Fruit fly (Drosophila melanogaster) whole organism, embryonic: Measurements from ENCODE around the gene Ice2.

Experiments
- B-H1 ChIP-seq: fragments of 200-800 bp; sonication (Bioruptor generic); IDR thresholded peaks from 3 replicates; pipeline ENCODE4 v1.3.6; 2022; ENCODE audit warnings: missing biosample characterization, missing genetic modification characterization
- Bgb ChIP-seq: fragments of 200-800 bp; sonication (Bioruptor generic); IDR thresholded peaks from 2 replicates; pipeline ENCODE4 v1.3.6; 2022; ENCODE audit warnings: missing biosample characterization, missing genetic modification characterization; ENCODE audit not compliant: partially characterized antibody
- BtbVII ChIP-seq: fragments of 200-800 bp; sonication (Bioruptor generic); optimal IDR thresholded peaks from 3 replicates; lab custom pipeline; 2017; ENCODE audit warnings: missing biosample characterization, mild to moderate bottlenecking, missing genetic modification characterization
- CG10147 ChIP-seq: fragments of 200-800 bp; sonication (Bioruptor generic); optimal IDR thresholded peaks from 2 replicates; lab custom pipeline; 2019; ENCODE audit warnings: missing biosample characterization, mild to moderate bottlenecking, missing genetic modification characterization, moderate library complexity
- CG10979 ChIP-seq: fragments of 200-800 bp; sonication (Bioruptor generic); optimal IDR thresholded peaks from 2 replicates; lab custom pipeline; 2018; ENCODE audit warnings: missing biosample characterization, mild to moderate bottlenecking, missing genetic modification characterization, moderate library complexity
- CG11560 ChIP-seq: fragments of 200-800 bp; sonication (Bioruptor generic); IDR thresholded peaks from 3 replicates; pipeline ENCODE4 v1.3.6; 2022; ENCODE audit warnings: missing biosample characterization, missing genetic modification characterization
- CG14710 ChIP-seq: fragments of 200-800 bp; sonication (Bioruptor generic); optimal IDR thresholded peaks from 3 replicates; lab custom pipeline; 2019; ENCODE audit warnings: missing biosample characterization, mild to moderate bottlenecking, missing genetic modification characterization, moderate library complexity
- CG15601 ChIP-seq: fragments of 200-800 bp; sonication (Bioruptor generic); optimal IDR thresholded peaks from 3 replicates; lab custom pipeline; 2019; ENCODE audit warnings: missing biosample characterization, mild to moderate bottlenecking, missing genetic modification characterization, moderate library complexity
- CG2116 ChIP-seq: fragments of 200-800 bp; sonication (Bioruptor generic); optimal IDR thresholded peaks from 3 replicates; lab custom pipeline; 2018; ENCODE audit warnings: missing biosample characterization, mild to moderate bottlenecking, missing genetic modification characterization
- CG2678 ChIP-seq: fragments of 200-800 bp; sonication (Bioruptor generic); optimal IDR thresholded peaks from 3 replicates; lab custom pipeline; 2019; ENCODE audit warnings: missing biosample characterization, mild to moderate bottlenecking, missing genetic modification characterization, moderate library complexity
- CG31388 ChIP-seq: fragments of 200-800 bp; sonication (Bioruptor generic); optimal IDR thresholded peaks from 2 replicates; lab custom pipeline; 2016; ENCODE audit warnings: missing biosample characterization, missing genetic modification characterization
- CG32767 ChIP-seq: fragments of 200-800 bp; sonication (Bioruptor generic); IDR thresholded peaks from 2 replicates; pipeline ENCODE4 v1.3.6; 2022; ENCODE audit warnings: missing biosample characterization, missing genetic modification characterization
- CG34376 ChIP-seq: fragments of 200-800 bp; sonication (Bioruptor generic); optimal IDR thresholded peaks from 2 replicates; lab custom pipeline; 2018; ENCODE audit warnings: missing biosample characterization, mild to moderate bottlenecking, missing genetic modification characterization
- CG3995 ChIP-seq: fragments of 200-800 bp; sonication (Bioruptor generic); optimal IDR thresholded peaks from 3 replicates; lab custom pipeline; 2016; ENCODE audit warnings: missing biosample characterization, missing genetic modification characterization
- CG42726 ChIP-seq: fragments of 200-800 bp; sonication (Bioruptor generic); IDR thresholded peaks from 2 replicates; pipeline ENCODE4 v1.3.6; 2022; ENCODE audit warnings: missing biosample characterization, missing genetic modification characterization; ENCODE audit not compliant: partially characterized antibody
- CG5245 ChIP-seq: fragments of 200-800 bp; sonication (Bioruptor generic); optimal IDR thresholded peaks from 3 replicates; lab custom pipeline; 2016; ENCODE audit warnings: missing biosample characterization, missing genetic modification characterization
- CG8290 ChIP-seq, 3 experiments: fragments of 200-800 bp; sonication (Bioruptor generic); optimal IDR thresholded peaks; 2 replicates each; lab custom pipeline; 2016 to 2019; ENCODE audit warnings: missing biosample characterization in 3 of 3, missing genetic modification characterization in 3 of 3, mild to moderate bottlenecking in 2 of 3, moderate library complexity in 1 of 3
- CG8478 ChIP-seq: fragments of >200 bp; optimal IDR thresholded peaks from 2 replicates; lab custom pipeline; 2018
- CTCF ChIP-seq: fragments of 200-800 bp; sonication (Bioruptor generic); optimal IDR thresholded peaks from 2 replicates; lab custom pipeline; 2017; ENCODE audit warnings: missing biosample characterization, mild to moderate bottlenecking, missing genetic modification characterization, moderate library complexity
- Dp ChIP-seq: fragments of 200-800 bp; sonication (Bioruptor generic); optimal IDR thresholded peaks from 2 replicates; lab custom pipeline; 2018; ENCODE audit warnings: missing biosample characterization, mild to moderate bottlenecking, missing genetic modification characterization, moderate library complexity
- Dref ChIP-seq: fragments of 200-800 bp; sonication (Bioruptor generic); IDR thresholded peaks from 2 replicates; pipeline ENCODE4 v1.3.6; 2022; ENCODE audit warnings: missing biosample characterization, missing genetic modification characterization
- Drgx ChIP-seq: fragments of 200-800 bp; sonication (Bioruptor generic); IDR thresholded peaks from 2 replicates; pipeline ENCODE4 v1.3.6; 2022; ENCODE audit warnings: missing biosample characterization, missing genetic modification characterization
- E2f2 ChIP-seq: fragments of 200-800 bp; sonication (Bioruptor generic); IDR thresholded peaks from 2 replicates; pipeline ENCODE4 v1.3.6; 2022; ENCODE audit warnings: missing biosample characterization, missing genetic modification characterization
- Gsc ChIP-seq: fragments of 200-800 bp; sonication (Bioruptor generic); IDR thresholded peaks from 2 replicates; pipeline ENCODE4 v1.3.6; 2022; ENCODE audit warnings: missing biosample characterization, missing genetic modification characterization
- Meics ChIP-seq: fragments of 200-800 bp; sonication (Bioruptor generic); optimal IDR thresholded peaks from 2 replicates; lab custom pipeline; 2017; ENCODE audit warnings: missing biosample characterization, mild to moderate bottlenecking, missing genetic modification characterization
- NC2α ChIP-seq: fragments of 200-800 bp; sonication (Bioruptor generic); optimal IDR thresholded peaks from 2 replicates; lab custom pipeline; 2016; ENCODE audit warnings: missing biosample characterization, missing genetic modification characterization
- NC2β ChIP-seq: fragments of 200-800 bp; sonication (Bioruptor generic); optimal IDR thresholded peaks from 2 replicates; lab custom pipeline; 2016; ENCODE audit warnings: missing biosample characterization, missing genetic modification characterization
- Opbp ChIP-seq: fragments of 200-800 bp; sonication (Bioruptor generic); IDR thresholded peaks from 3 replicates; pipeline ENCODE4 v1.3.6; 2022; ENCODE audit warnings: missing biosample characterization, missing genetic modification characterization; ENCODE audit not compliant: partially characterized antibody
- Scr ChIP-seq: fragments of 200-800 bp; sonication (Bioruptor generic); IDR thresholded peaks from 2 replicates; pipeline ENCODE4 v1.3.6; 2022; ENCODE audit warnings: missing biosample characterization, missing genetic modification characterization; ENCODE audit not compliant: partially characterized antibody
- Sry-δ ChIP-seq: fragments of 200-800 bp; sonication (Bioruptor generic); optimal IDR thresholded peaks from 2 replicates; lab custom pipeline; 2016; ENCODE audit warnings: missing biosample characterization, missing genetic modification characterization
- ato ChIP-seq: fragments of 200-800 bp; sonication (Bioruptor generic); IDR thresholded peaks from 2 replicates; pipeline ENCODE4 v1.3.6; 2022; ENCODE audit warnings: missing biosample characterization, missing genetic modification characterization; ENCODE audit not compliant: partially characterized antibody
- bbx ChIP-seq: fragments of 200-800 bp; sonication (Bioruptor generic); IDR thresholded peaks from 2 replicates; pipeline ENCODE4 v1.3.6; 2022; ENCODE audit warnings: missing biosample characterization, missing genetic modification characterization; ENCODE audit not compliant: partially characterized antibody
- ci ChIP-seq: fragments of 200-800 bp; sonication (Bioruptor generic); IDR thresholded peaks from 3 replicates; pipeline ENCODE4 v1.3.6; 2022; ENCODE audit warnings: missing biosample characterization, missing genetic modification characterization
- gfzf ChIP-seq: fragments of 200-800 bp; sonication (Bioruptor generic); optimal IDR thresholded peaks from 2 replicates; lab custom pipeline; 2016; ENCODE audit warnings: missing biosample characterization, mild to moderate bottlenecking, missing genetic modification characterization, moderate library complexity
- inv ChIP-seq: fragments of 200-800 bp; sonication (Bioruptor generic); IDR thresholded peaks from 2 replicates; pipeline ENCODE4 v1.3.6; 2022; ENCODE audit warnings: missing biosample characterization, missing genetic modification characterization; ENCODE audit not compliant: partially characterized antibody
- mirr ChIP-seq: fragments of 200-800 bp; sonication (Bioruptor generic); optimal IDR thresholded peaks from 3 replicates; lab custom pipeline; 2018; ENCODE audit warnings: missing biosample characterization, mild to moderate bottlenecking, missing genetic modification characterization
- nmo ChIP-seq: fragments of 200-800 bp; sonication (Bioruptor generic); optimal IDR thresholded peaks from 2 replicates; lab custom pipeline; 2018; ENCODE audit warnings: missing biosample characterization, mild to moderate bottlenecking, missing genetic modification characterization, moderate library complexity
- pita ChIP-seq: fragments of 200-800 bp; sonication (Bioruptor generic); optimal IDR thresholded peaks from 2 replicates; lab custom pipeline; 2017; ENCODE audit warnings: missing biosample characterization, mild to moderate bottlenecking, missing genetic modification characterization
- pzg ChIP-seq: fragments of 200-800 bp; sonication (Bioruptor generic); optimal IDR thresholded peaks from 3 replicates; lab custom pipeline; 2018; ENCODE audit warnings: missing biosample characterization, mild to moderate bottlenecking, missing genetic modification characterization, moderate library complexity
- sd ChIP-seq: fragments of 200-800 bp; sonication (Bioruptor generic); optimal IDR thresholded peaks from 3 replicates; lab custom pipeline; 2018; ENCODE audit warnings: missing biosample characterization, mild to moderate bottlenecking, missing genetic modification characterization, moderate library complexity
- sens ChIP-seq: fragments of 200-800 bp; sonication (Bioruptor generic); peaks from one replicate; lab custom pipeline; 2016; ENCODE audit warnings: missing biosample characterization, missing genetic modification characterization
- sens-2 ChIP-seq: fragments of 200-800 bp; sonication (Bioruptor generic); IDR thresholded peaks from 2 replicates; pipeline ENCODE4 v1.3.6; 2022; ENCODE audit warnings: missing biosample characterization, missing genetic modification characterization
- sug ChIP-seq: fragments of 200-800 bp; optimal IDR thresholded peaks from 2 replicates; lab custom pipeline; 2019; ENCODE audit warnings: missing biosample characterization, mild to moderate bottlenecking, missing genetic modification characterization, moderate library complexity
- tna ChIP-seq: fragments of 200-800 bp; sonication (Bioruptor generic); IDR thresholded peaks from 2 replicates; pipeline ENCODE4 v1.3.6; 2022; ENCODE audit warnings: missing biosample characterization, missing genetic modification characterization; ENCODE audit not compliant: partially characterized antibody
- trem ChIP-seq: fragments of 200-800 bp; optimal IDR thresholded peaks from 3 replicates; lab custom pipeline; 2019; ENCODE audit warnings: missing biosample characterization, mild to moderate bottlenecking, missing genetic modification characterization, moderate library complexity
- unc-4 ChIP-seq: fragments of 200-800 bp; sonication (Bioruptor generic); IDR thresholded peaks from 2 replicates; pipeline ENCODE4 v1.3.6; 2022; ENCODE audit warnings: missing biosample characterization, missing genetic modification characterization; ENCODE audit not compliant: partially characterized antibody
- vnd ChIP-seq: fragments of 200-800 bp; sonication (Bioruptor generic); IDR thresholded peaks from 3 replicates; pipeline ENCODE4 v1.3.6; 2022; ENCODE audit warnings: missing biosample characterization, missing genetic modification characterization; ENCODE audit not compliant: partially characterized antibody

The Ice2 gene

DNA sequence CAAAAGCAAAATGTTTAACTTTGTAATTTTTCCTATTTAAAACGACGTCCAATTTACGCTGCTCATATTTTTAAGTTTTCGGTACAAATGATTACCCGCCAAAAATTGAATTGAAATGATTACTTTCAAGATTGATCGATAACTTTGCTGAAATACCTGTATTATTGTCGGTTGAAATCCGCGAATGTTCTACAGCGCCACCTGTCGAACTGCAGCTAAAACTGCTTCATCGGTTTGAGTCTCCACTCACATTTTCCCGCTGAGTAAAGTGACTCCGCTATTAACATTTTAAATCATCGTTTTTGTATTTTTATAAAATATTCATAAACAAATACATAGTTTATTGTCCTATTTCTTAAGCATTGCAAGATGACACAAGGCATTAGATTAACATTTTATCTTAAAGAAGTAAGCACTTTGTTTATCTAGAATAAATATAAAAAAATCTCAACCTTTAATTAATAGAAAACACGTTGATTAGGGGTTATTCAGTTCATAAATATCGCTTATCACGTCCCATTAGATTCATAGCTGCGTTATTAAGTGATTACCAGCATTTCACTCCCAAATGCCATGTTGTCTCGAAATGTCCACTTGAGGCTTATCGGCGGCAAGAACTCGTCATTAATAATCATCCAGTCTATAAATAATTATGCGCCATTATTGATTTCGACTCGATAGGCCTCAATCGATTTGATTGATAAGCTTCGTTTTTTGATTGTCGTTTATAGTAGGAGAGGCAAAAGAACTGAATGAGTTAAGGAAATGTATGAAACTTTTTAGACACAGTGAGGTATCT is 49.8 kb downstream of the Ice2 start (continued):
- peak; percentile 57 for TF ChIP-seq CG8290 (GFP tag; optimal IDR thresholded peaks at IDR 0.05; lab: Kevin White, UChicago)
- peak in 1 of 2 experiments; percentile 17 for TF ChIP-seq CG8290 (tag; optimal IDR thresholded peaks at IDR 0.05; lab: Kevin White, UChicago)
- no peak for TF ChIP-seq sens-2 (GFP tag; lab: Robert Waterston, UW)
- TF ChIP-seq sd (tag; lab: Kevin White, UChicago), result peak; percentile 66
- peak; percentile 43; the same call in 1 of the 2 replicates for TF ChIP-seq Scr
- 0 out of 3 replicates have a peak, but pooled peaks have one; percentile 41 for TF ChIP-seq vnd (GFP tag; lab: Robert Waterston, UW)
- TF ChIP-seq ci (GFP tag; lab: Robert Waterston, UW), result 0 out of 3 replicates have a peak, but pooled peaks have one; percentile 32
- TF ChIP-seq Dref (GFP tag; lab: Robert Waterston, UW), result peak; percentile 80
- peak; percentile 64 for TF ChIP-seq tna (GFP tag; lab: Robert Waterston, UW)
- TF ChIP-seq Opbp, result peak; percentile 46; the same call in 1 of the 3 replicates
- no peak for TF ChIP-seq B-H1 (GFP tag; lab: Robert Waterston, UW)
- peak; percentile 34 for TF ChIP-seq CG15601 (tag; lab: Kevin White, UChicago)
- peak; percentile 51 for TF ChIP-seq CG2678
- peak; percentile 13 for TF ChIP-seq BtbVII
- TF ChIP-seq NC2α, result no peak
- TF ChIP-seq CG10979 (tag; lab: Kevin White, UChicago), result peak; percentile 10
- TF ChIP-seq CTCF, result peak; percentile 97
- TF ChIP-seq CG5245, result no peak
- no peak for TF ChIP-seq CG10147
- TF ChIP-seq CG42726 (GFP tag; lab: Robert Waterston, UW), result peak; percentile 44
- TF ChIP-seq sug (tag; lab: Kevin White, UChicago), result peak; percentile 39
- peak; percentile 37 for TF ChIP-seq CG34376
- TF ChIP-seq E2f2, result peak; percentile 88
- TF ChIP-seq CG32767 (GFP tag; lab: Robert Waterston, UW), result no peak
- peak; percentile 42 for TF ChIP-seq CG2116 (GFP tag; lab: Kevin White, UChicago)
- TF ChIP-seq ato (GFP tag; lab: Robert Waterston, UW), result peak; percentile 26; the same call in 1 of the 2 replicates
- peak; percentile 75; the same call in 2 of the 3 replicates for TF ChIP-seq CG11560 (tag; lab: Robert Waterston, UW)
- TF ChIP-seq Sry-δ (GFP tag; lab: Kevin White, UChicago), result peak; percentile 45
- peak; percentile 38 for TF ChIP-seq gfzf
- peak; percentile 78 for TF ChIP-seq Dp (GFP tag; lab: Kevin White, UChicago)
- peak; percentile 58 for TF ChIP-seq pita (GFP tag; lab: Kevin White, UChicago)
- TF ChIP-seq inv, result peak; percentile 22; the same call in 1 of the 2 replicates
- TF ChIP-seq bbx (GFP tag; lab: Robert Waterston, UW), result peak; percentile 51
- no peak for TF ChIP-seq Drgx
- peak; percentile 62 for TF ChIP-seq sens (GFP tag; lab: Kevin White, UChicago)
- TF ChIP-seq Gsc (GFP tag; lab: Robert Waterston, UW), result no peak
- peak; percentile 20 for TF ChIP-seq trem (tag; lab: Kevin White, UChicago)
- no peak for TF ChIP-seq NC2β (GFP tag; lab: Kevin White, UChicago)
- TF ChIP-seq nmo (GFP tag; lab: Kevin White, UChicago), result peak; percentile 27
- peak; percentile 8 for TF ChIP-seq mirr (GFP tag; lab: Kevin White, UChicago)
- no peak for TF ChIP-seq CG31388 (GFP tag; lab: Kevin White, UChicago)
- TF ChIP-seq CG3995 (GFP tag; lab: Kevin White, UChicago), result peak; percentile 45
- TF ChIP-seq CG8478 (lab: Kevin White, UChicago), result peak; percentile 49
- peak; percentile 43; the same call in 1 of the 2 replicates for TF ChIP-seq unc-4 (GFP tag; lab: Robert Waterston, UW)
- TF ChIP-seq Bgb (GFP tag; lab: Robert Waterston, UW), result peak; percentile 62
- no peak for TF ChIP-seq Meics
- peak; percentile 38 for TF ChIP-seq CG14710 (tag; lab: Kevin White, UChicago)
- TF ChIP-seq pzg (GFP tag; lab: Kevin White, UChicago), result peak; percentile 76
